Worm (Caenorhabditis elegans): Measurements from ENCODE around the gene str-255.

The str-255 gene

DNA sequence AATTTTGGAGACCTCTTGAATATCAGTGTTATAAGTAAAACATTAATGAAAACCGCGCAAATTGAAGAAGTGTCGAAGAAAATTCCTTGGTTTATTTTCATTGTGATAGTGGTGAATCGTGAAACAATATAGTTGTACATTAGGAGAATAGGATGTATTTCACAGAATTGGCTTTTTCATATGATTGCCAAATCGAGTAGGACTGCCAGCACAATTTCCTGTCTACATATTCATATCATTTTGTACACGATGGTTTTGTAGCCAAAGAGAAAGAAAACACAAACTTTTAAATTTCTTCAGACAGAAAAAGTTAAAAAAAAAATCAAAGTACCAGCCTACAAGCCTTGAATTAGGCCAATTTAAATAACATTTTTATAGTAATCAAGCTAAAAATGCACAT, at the start of gene str-255:
Gene str-255 (minus strand): TSS at position 101 of the 400 bp plus-strand sequence.
- TF ChIP-seq ztf-11 (tag; optimal IDR thresholded peaks at IDR 0.05) (no peak), R02D3.7 (tag; optimal IDR thresholded peaks at IDR 0.05) (no peak), eor-1 (tag; optimal IDR thresholded peaks at IDR 0.05) (no peak), jun-1 (tag; optimal IDR thresholded peaks at IDR 0.05) (no peak), ZK546.5 (tag; optimal IDR thresholded peaks at IDR 0.05) (no peak), tbx-2 (tag; optimal IDR thresholded peaks at IDR 0.05) (no peak), elt-1 (tag; optimal IDR thresholded peaks at IDR 0.05) (no peak), fkh-2 (tag; optimal IDR thresholded peaks at IDR 0.05) (no peak), mdl-1 (tag; optimal IDR thresholded peaks at IDR 0.05) (no peak), mml-1 (tag; optimal IDR thresholded peaks at IDR 0.05) (no peak), aly-2 (tag; optimal IDR thresholded peaks at IDR 0.05) (no peak), skn-1 (tag; optimal IDR thresholded peaks at IDR 0.05) (no peak), nhr-43 (tag; optimal IDR thresholded peaks at IDR 0.05; ENCODE audit: poor library complexity, severe bottlenecking) (no peak), unc-39 (tag; optimal IDR thresholded peaks at IDR 0.05) (no peak), egl-5 (tag; optimal IDR thresholded peaks at IDR 0.05) (no peak)

DNA sequence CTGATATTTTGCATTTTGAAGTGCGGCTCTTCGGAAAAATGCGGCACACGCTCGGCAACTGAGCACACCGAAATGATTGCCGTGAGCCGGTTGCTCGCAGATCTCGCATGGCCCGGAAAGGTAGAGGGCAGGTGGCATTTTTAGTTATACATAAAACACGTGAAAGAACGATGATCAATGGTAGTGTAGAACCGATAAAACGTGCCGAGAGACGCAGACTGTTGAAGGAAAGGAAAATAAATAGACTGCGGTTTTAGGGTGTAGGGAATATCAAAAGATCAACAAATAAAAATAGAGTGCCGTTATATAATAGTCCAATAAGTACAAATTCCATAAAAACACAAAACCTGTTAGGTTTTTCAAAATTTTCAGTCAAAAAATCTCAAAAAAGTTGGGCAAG, 48.3 kb upstream of the str-255 start, which contains the start of gene nhr-133:
Gene nhr-133 (minus strand): TSS at position 183 of the 400 bp plus-strand sequence.
- TF ChIP-seq elt-2 (tag; optimal IDR thresholded peaks at IDR 0.05) (peak; percentile 38), pha-4 (tag; optimal IDR thresholded peaks at IDR 0.05) (peak; percentile 73), hmg-11 (tag; optimal IDR thresholded peaks at IDR 0.05) (no peak)

DNA sequence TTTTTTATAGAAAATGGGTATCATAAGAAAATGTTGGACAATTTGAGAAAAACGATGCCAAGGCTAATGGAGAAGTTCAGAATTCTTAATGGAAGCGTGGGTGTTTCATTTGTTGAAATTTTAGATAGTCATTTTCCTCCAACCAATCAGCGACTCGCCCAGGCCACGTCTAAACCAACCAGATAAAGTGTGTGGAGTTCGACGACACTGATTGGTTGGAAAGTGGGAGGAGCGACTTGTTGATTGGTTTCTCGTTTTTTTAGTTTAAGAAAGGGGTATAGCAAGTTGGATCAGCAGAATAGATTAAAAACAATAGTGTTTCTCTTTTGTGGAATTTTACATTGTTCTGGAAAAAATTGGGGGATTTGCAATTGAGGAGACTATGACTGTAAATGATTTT, 43.9 kb upstream of the str-255 start:
- TF ChIP-seq hmg-11 (tag; optimal IDR thresholded peaks at IDR 0.05) (no peak), nfya-1 (tag; optimal IDR thresholded peaks at IDR 0.05; ENCODE audit: insufficient read depth) (peak; percentile 84)

DNA sequence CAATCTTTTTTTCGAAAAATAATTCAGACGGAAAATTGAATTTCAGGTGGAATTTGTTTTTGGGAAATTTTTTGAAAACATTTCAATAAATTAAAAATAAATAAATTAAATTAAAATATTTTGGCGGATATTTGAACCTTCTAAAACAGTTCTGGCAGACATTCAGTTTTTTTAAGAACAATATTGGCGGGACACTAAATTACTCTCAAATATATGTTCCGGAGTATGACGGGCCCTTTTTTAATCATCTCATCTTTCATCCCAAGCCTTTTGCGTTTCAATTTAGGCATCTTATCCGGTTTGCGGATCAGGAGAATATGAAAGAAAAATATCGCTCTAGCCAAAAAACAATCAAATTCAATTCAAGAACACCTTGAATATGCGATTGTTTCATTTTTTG, 43.2 kb upstream of the str-255 start, which contains the start of gene svh-11:
Gene svh-11 (plus strand): TSS at position 301 of the 400 bp plus-strand sequence.
- TF ChIP-seq lin-39 (tag; optimal IDR thresholded peaks at IDR 0.05) = no peak
- no peak for TF ChIP-seq snpc-4 (tag; optimal IDR thresholded peaks at IDR 0.05)
- no peak for TF ChIP-seq pha-4 (tag; optimal IDR thresholded peaks at IDR 0.05)
- no peak for TF ChIP-seq nhr-43 (tag; optimal IDR thresholded peaks at IDR 0.05; ENCODE audit: poor library complexity, severe bottlenecking)
- TF ChIP-seq unc-39 (tag; optimal IDR thresholded peaks at IDR 0.05) = no peak
- TF ChIP-seq unc-62 (GFP tag; optimal IDR thresholded peaks at IDR 0.05) = no peak
- no peak for TF ChIP-seq egl-27 (tag; optimal IDR thresholded peaks at IDR 0.05)
- no peak for TF ChIP-seq fkh-10 (GFP tag; optimal IDR thresholded peaks at IDR 0.05)
- no peak for TF ChIP-seq nhr-77 (tag; optimal IDR thresholded peaks at IDR 0.05)
- no peak for TF ChIP-seq pqm-1 (tag; optimal IDR thresholded peaks at IDR 0.05)
- no peak for TF ChIP-seq lsy-12 (tag; optimal IDR thresholded peaks at IDR 0.05)

DNA sequence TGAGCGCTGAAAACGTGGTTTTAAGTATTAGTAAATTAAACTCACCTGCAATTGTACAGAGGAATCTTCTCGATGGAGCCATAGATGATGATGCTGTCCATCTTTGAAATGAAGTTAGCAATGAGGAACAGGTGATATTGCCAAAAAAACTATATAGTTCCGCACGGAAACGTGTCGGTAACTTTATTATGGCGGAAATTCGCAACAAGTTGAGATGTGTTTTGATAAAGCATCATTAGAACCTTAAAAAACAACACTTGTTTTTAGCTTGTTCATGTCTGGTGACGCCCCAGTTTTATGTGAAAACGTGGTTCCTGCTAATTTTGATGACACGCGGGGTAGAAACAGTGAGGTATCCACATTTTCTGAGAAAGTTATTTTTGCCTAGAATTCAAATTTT, 42.5 kb upstream of the str-255 start, which contains the start of gene srt-40:
Gene srt-40 (minus strand): TSS at position 101 of the 400 bp plus-strand sequence.
- no peak for TF ChIP-seq skn-1 (tag; optimal IDR thresholded peaks at IDR 0.05)
- no peak for TF ChIP-seq R02D3.7 (tag; optimal IDR thresholded peaks at IDR 0.05)
- TF ChIP-seq ceh-9 (tag; optimal IDR thresholded peaks at IDR 0.05) = no peak
- TF ChIP-seq tbx-2 (tag; optimal IDR thresholded peaks at IDR 0.05) = no peak
- no peak for TF ChIP-seq nhr-28 (tag; optimal IDR thresholded peaks at IDR 0.05)
- no peak for TF ChIP-seq nhr-237 (tag; optimal IDR thresholded peaks at IDR 0.05)
- no peak for TF ChIP-seq nhr-76 (tag; optimal IDR thresholded peaks at IDR 0.05)
- TF ChIP-seq lin-15B (tag; optimal IDR thresholded peaks at IDR 0.05) = no peak
- TF ChIP-seq elt-2 (tag; optimal IDR thresholded peaks at IDR 0.05) = no peak
- TF ChIP-seq ZK546.5 (tag; optimal IDR thresholded peaks at IDR 0.05) = no peak
- no peak for TF ChIP-seq ztf-11 (tag; optimal IDR thresholded peaks at IDR 0.05)
- TF ChIP-seq nhr-77 (tag; optimal IDR thresholded peaks at IDR 0.05) = no peak

DNA sequence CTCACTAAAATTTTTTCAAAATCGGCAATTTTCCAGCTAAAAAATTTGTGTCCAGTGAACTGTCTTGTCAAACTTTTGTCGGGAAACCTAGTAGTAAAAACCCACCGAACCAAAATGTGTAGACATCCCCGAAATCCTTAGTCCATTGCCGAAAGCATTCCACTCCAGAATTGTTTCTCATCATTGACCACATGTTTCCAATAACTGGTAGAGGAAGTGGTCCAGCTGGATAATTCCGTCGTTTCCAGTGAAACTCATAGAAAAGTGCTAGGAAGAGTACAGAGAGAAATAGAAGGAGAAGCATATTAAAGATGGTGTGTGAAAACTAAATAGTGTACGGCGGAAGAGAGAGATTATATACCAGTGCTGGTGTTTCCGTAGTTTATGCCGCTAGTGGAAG, 40.4 kb upstream of the str-255 start, which contains the start of gene cyp-33C12:
Gene cyp-33C12 (minus strand): TSS at position 321 of the 400 bp plus-strand sequence.
- no peak for TF ChIP-seq ceh-16 (tag; optimal IDR thresholded peaks at IDR 0.05)
- no peak for TF ChIP-seq nhr-28 (tag; optimal IDR thresholded peaks at IDR 0.05)
- TF ChIP-seq lin-15B (tag; optimal IDR thresholded peaks at IDR 0.05) = no peak
- TF ChIP-seq ZK546.5 (tag; optimal IDR thresholded peaks at IDR 0.05) = no peak
- TF ChIP-seq mml-1 (tag; optimal IDR thresholded peaks at IDR 0.05) = no peak
- TF ChIP-seq egl-5 (tag; optimal IDR thresholded peaks at IDR 0.05) = no peak
- no peak for TF ChIP-seq nhr-67 (tag; optimal IDR thresholded peaks at IDR 0.05)
- TF ChIP-seq nhr-76 (tag; optimal IDR thresholded peaks at IDR 0.05) = no peak
- TF ChIP-seq nhr-23 (tag; optimal IDR thresholded peaks at IDR 0.05) = no peak
- no peak for TF ChIP-seq nhr-11 (tag; optimal IDR thresholded peaks at IDR 0.05)
- no peak for TF ChIP-seq ceh-9 (tag; optimal IDR thresholded peaks at IDR 0.05)
- no peak for TF ChIP-seq R02D3.7 (tag; optimal IDR thresholded peaks at IDR 0.05)
- no peak for TF ChIP-seq unc-39 (tag; optimal IDR thresholded peaks at IDR 0.05)
- no peak for TF ChIP-seq nhr-43 (tag; optimal IDR thresholded peaks at IDR 0.05; ENCODE audit: poor library complexity, severe bottlenecking)
- TF ChIP-seq elt-1 (tag; optimal IDR thresholded peaks at IDR 0.05) = no peak
- TF ChIP-seq ama-1 (optimal IDR thresholded peaks at IDR 0.05) = no peak
